Worm (Caenorhabditis elegans): ENCODE results near the gene Y41C4A.8.

- TF ChIP-seq nhr-10 (tag; optimal IDR thresholded peaks at IDR 0.05) (no peak), lin-39 (tag; optimal IDR thresholded peaks at IDR 0.05) (no peak), snpc-1.2 (GFP tag; IDR thresholded peaks at IDR 0.05) (no peak), nhr-28 (tag; optimal IDR thresholded peaks at IDR 0.05) (no peak), lin-13 (GFP tag; optimal IDR thresholded peaks at IDR 0.05) (no peak), dpl-1 (GFP tag; optimal IDR thresholded peaks at IDR 0.05) (no peak), nhr-76 (tag; optimal IDR thresholded peaks at IDR 0.05) (no peak), aly-2 (tag; optimal IDR thresholded peaks at IDR 0.05) (no peak), mep-1 (tag; optimal IDR thresholded peaks at IDR 0.05) (no peak), ama-1 (optimal IDR thresholded peaks at IDR 0.05) (no peak), nhr-237 (tag; optimal IDR thresholded peaks at IDR 0.05) (no peak)
These were observed 49.3 kb upstream of the Y41C4A.8 start for ce11 chrIII:11757892-11758291.
